Fruit fly (Drosophila melanogaster) whole organism, pupa: ENCODE data around the gene drl.

ENCODE experiments used
- CG10348 ChIP-seq: fragments of 200-800 bp; sonication (Bioruptor generic); IDR thresholded peaks from 2 replicates; pipeline ENCODE4 v1.3.6; 2022; ENCODE audit warnings: missing biosample characterization, missing genetic modification characterization
- CG12605 ChIP-seq: fragments of 200-800 bp; sonication (Bioruptor generic); IDR thresholded peaks from 2 replicates; pipeline ENCODE4 v1.3.6; 2022; ENCODE audit warnings: missing biosample characterization, missing genetic modification characterization
- CG13204 ChIP-seq: fragments of 200-800 bp; sonication (Bioruptor generic); optimal IDR thresholded peaks from 2 replicates; lab custom pipeline; 2018; ENCODE audit warnings: missing biosample characterization, mild to moderate bottlenecking, missing genetic modification characterization, moderate library complexity
- CG14655 ChIP-seq: fragments of 200-800 bp; sonication (Bioruptor generic); optimal IDR thresholded peaks from 3 replicates; lab custom pipeline; 2017; ENCODE audit warnings: mild to moderate bottlenecking, missing biosample characterization, missing genetic modification reagents, missing genetic modification characterization
- CG15710 ChIP-seq: fragments of 200-800 bp; sonication (Bioruptor generic); optimal IDR thresholded peaks from 2 replicates; lab custom pipeline; 2018; ENCODE audit warnings: missing biosample characterization, mild to moderate bottlenecking, missing genetic modification characterization, moderate library complexity
- CG17806 ChIP-seq: fragments of 200-800 bp; sonication (Bioruptor generic); optimal IDR thresholded peaks from 2 replicates; lab custom pipeline; 2018; ENCODE audit warnings: missing biosample characterization, mild to moderate bottlenecking, missing genetic modification characterization, moderate library complexity
- CG32121 ChIP-seq: fragments of 200-800 bp; sonication (Bioruptor generic); IDR thresholded peaks from 2 replicates; pipeline ENCODE4 v1.3.6; 2022; ENCODE audit warnings: missing biosample characterization, missing genetic modification characterization
- CG34367 ChIP-seq: fragments of 200-800 bp; sonication (Bioruptor generic); optimal IDR thresholded peaks from 2 replicates; lab custom pipeline; 2018; ENCODE audit warnings: missing biosample characterization, mild to moderate bottlenecking, missing genetic modification characterization
- CG4496 ChIP-seq: fragments of 200-800 bp; sonication (Bioruptor generic); IDR thresholded peaks from 3 replicates; pipeline ENCODE4 v1.3.6; 2022; ENCODE audit warnings: missing biosample characterization, missing genetic modification characterization
- CG8159 ChIP-seq: fragments of 200-800 bp; sonication (Bioruptor generic); optimal IDR thresholded peaks from 3 replicates; lab custom pipeline; 2018; ENCODE audit warnings: missing biosample characterization, mild to moderate bottlenecking, missing genetic modification characterization, moderate library complexity
- CG8301 ChIP-seq: fragments of 200-800 bp; sonication (Bioruptor generic); optimal IDR thresholded peaks from 2 replicates; lab custom pipeline; 2018; ENCODE audit warnings: missing biosample characterization, mild to moderate bottlenecking, missing genetic modification characterization
- CG9948 ChIP-seq: fragments of 200-800 bp; sonication (Bioruptor generic); optimal IDR thresholded peaks from 2 replicates; lab custom pipeline; 2018; ENCODE audit warnings: missing biosample characterization, mild to moderate bottlenecking, missing genetic modification characterization, moderate library complexity
- D1 ChIP-seq: fragments of 200-800 bp; sonication (Bioruptor generic); optimal IDR thresholded peaks from 2 replicates; lab custom pipeline; 2018; ENCODE audit warnings: missing biosample characterization, mild to moderate bottlenecking, missing genetic modification characterization, moderate library complexity
- EcR ChIP-seq: fragments of 200-800 bp; sonication (Bioruptor generic); optimal IDR thresholded peaks from 3 replicates; lab custom pipeline; 2019; ENCODE audit warnings: missing biosample characterization, missing genetic modification characterization, mild to moderate bottlenecking, moderate library complexity, missing genetic modification reagents
- Ets98B ChIP-seq: fragments of 200-800 bp; sonication (Bioruptor generic); IDR thresholded peaks from 2 replicates; pipeline ENCODE4 v1.3.6; 2022; ENCODE audit warnings: missing biosample characterization, missing genetic modification characterization
- Pif1A ChIP-seq: fragments of 200-800 bp; sonication (Bioruptor generic); optimal IDR thresholded peaks from 3 replicates; lab custom pipeline; 2016; ENCODE audit warnings: missing biosample characterization, missing genetic modification characterization
- Pif1B ChIP-seq: fragments of 200-800 bp; sonication (Bioruptor generic); optimal IDR thresholded peaks from 3 replicates; lab custom pipeline; 2016; ENCODE audit warnings: missing biosample characterization, missing genetic modification characterization
- Snoo ChIP-seq: fragments of 200-800 bp; sonication (Bioruptor generic); optimal IDR thresholded peaks from 3 replicates; lab custom pipeline; 2017; ENCODE audit warnings: missing biosample characterization, mild to moderate bottlenecking, missing genetic modification characterization, inconsistent platforms
- fd96Ca ChIP-seq: fragments of 200-800 bp; sonication (Bioruptor generic); IDR thresholded peaks from 3 replicates; pipeline ENCODE4 v1.3.6; 2022; ENCODE audit warnings: missing biosample characterization, missing genetic modification characterization
- gl ChIP-seq: fragments of 200-800 bp; sonication (Bioruptor generic); optimal IDR thresholded peaks from 2 replicates; lab custom pipeline; 2018; ENCODE audit warnings: missing biosample characterization, mild to moderate bottlenecking, missing genetic modification characterization
- rn ChIP-seq: fragments of 200-800 bp; sonication (Bioruptor generic); IDR thresholded peaks from 2 replicates; pipeline ENCODE4 v1.3.6; 2022; ENCODE audit warnings: missing biosample characterization, missing genetic modification characterization

drl gene

dm6 chr2L:19156737-19157287, 33.3 kb upstream of the drl start:
- TF ChIP-seq CG15710 (tag; lab: Kevin White, UChicago) (no peak), Pif1B (no peak), CG12605 (no peak), CG8301 (tag; lab: Kevin White, UChicago) (no peak), Ets98B (GFP tag; lab: Robert Waterston, UW) (no peak), CG13204 (GFP tag; lab: Kevin White, UChicago) (no peak), EcR (GFP tag; lab: Kevin White, UChicago) (peak; percentile 94), CG4496 (peak; percentile 28; the same call in 1 of the 3 replicates), CG9948 (no peak), CG10348 (GFP tag; lab: Robert Waterston, UW) (no peak), Pif1A (GFP tag; lab: Kevin White, UChicago) (no peak), CG32121 (no peak), CG8159 (tag; lab: Kevin White, UChicago) (no peak)
- TF ChIP-seq, all 21 proteins: peak for 2

dm6 chr2L:19158005-19158666, 32.0 kb upstream of the drl start:
- TF ChIP-seq CG4496 (peak; percentile 7; the same call in 1 of the 3 replicates), CG32121 (no peak; the same call in 1 of the 2 replicates), Snoo (tag; lab: Kevin White, UChicago) (peak; percentile 41), CG12605 (peak; percentile 47; the same call in 1 of the 2 replicates), CG14655 (no peak), EcR (GFP tag; lab: Kevin White, UChicago) (peak; percentile 99), CG13204 (GFP tag; lab: Kevin White, UChicago) (peak; percentile 43), CG15710 (tag; lab: Kevin White, UChicago) (no peak), Pif1A (GFP tag; lab: Kevin White, UChicago) (peak; percentile 52), rn (GFP tag; lab: Robert Waterston, UW) (no peak), gl (tag; lab: Kevin White, UChicago) (no peak), CG9948 (no peak), fd96Ca (GFP tag; lab: Robert Waterston, UW) (no peak), CG8301 (tag; lab: Kevin White, UChicago) (no peak), CG34367 (peak; percentile 6), D1 (no peak), Ets98B (GFP tag; lab: Robert Waterston, UW) (peak; percentile 61; the same call in 1 of the 2 replicates), Pif1B (peak; percentile 24), CG10348 (GFP tag; lab: Robert Waterston, UW) (no peak), CG17806 (tag; lab: Kevin White, UChicago) (peak; percentile 3), CG8159 (tag; lab: Kevin White, UChicago) (peak; percentile 45)

- TF ChIP-seq CG13204 (GFP tag; lab: Kevin White, UChicago): no peak
- TF ChIP-seq Ets98B (GFP tag; lab: Robert Waterston, UW): peak; percentile 43; the same call in 1 of the 2 replicates
- TF ChIP-seq CG34367: no peak
- peak; percentile 67; the same call in 2 of the 3 replicates for TF ChIP-seq fd96Ca (GFP tag; lab: Robert Waterston, UW)
- peak; percentile 33 for TF ChIP-seq CG17806 (tag; lab: Kevin White, UChicago)
- peak; percentile 27 for TF ChIP-seq Snoo (tag; lab: Kevin White, UChicago)
- TF ChIP-seq CG15710 (tag; lab: Kevin White, UChicago): peak; percentile 29
- TF ChIP-seq CG8159 (tag; lab: Kevin White, UChicago): peak; percentile 53
- no peak for TF ChIP-seq CG12605
- TF ChIP-seq CG10348 (GFP tag; lab: Robert Waterston, UW): no peak
- TF ChIP-seq rn (GFP tag; lab: Robert Waterston, UW): 0 out of 2 replicates have a peak, but pooled peaks have one; percentile 21
- TF ChIP-seq CG8301 (tag; lab: Kevin White, UChicago): peak; percentile 61
- peak; percentile 51 for TF ChIP-seq Pif1A (GFP tag; lab: Kevin White, UChicago)
- peak; percentile 10 for TF ChIP-seq Pif1B
- TF ChIP-seq CG14655: peak; percentile 70
- TF ChIP-seq CG4496: peak; percentile 61
- no peak for TF ChIP-seq gl (tag; lab: Kevin White, UChicago)
- TF ChIP-seq CG32121: peak; percentile 55
- peak; percentile 26 for TF ChIP-seq CG9948
- TF ChIP-seq D1: no peak
- TF ChIP-seq EcR (GFP tag; lab: Kevin White, UChicago): peak; percentile 43
Measured at dm6 chr2L:19158679-19159551, 31.2 kb upstream of the drl start.

- peak; percentile 2; the same call in 1 of the 3 replicates for TF ChIP-seq CG4496
- no peak for TF ChIP-seq CG17806 (tag; lab: Kevin White, UChicago)
- TF ChIP-seq Pif1B: no peak
- no peak for TF ChIP-seq CG12605
- no peak for TF ChIP-seq Ets98B (GFP tag; lab: Robert Waterston, UW)
- TF ChIP-seq gl (tag; lab: Kevin White, UChicago): no peak
- no peak for TF ChIP-seq CG15710 (tag; lab: Kevin White, UChicago)
- TF ChIP-seq CG8301 (tag; lab: Kevin White, UChicago): no peak
- TF ChIP-seq CG9948: no peak
- no peak for TF ChIP-seq CG32121
- no peak for TF ChIP-seq Snoo (tag; lab: Kevin White, UChicago)
- TF ChIP-seq D1: no peak
- TF ChIP-seq CG13204 (GFP tag; lab: Kevin White, UChicago): no peak
- TF ChIP-seq rn (GFP tag; lab: Robert Waterston, UW): 0 out of 2 replicates have a peak, but pooled peaks have one; percentile 0
Measured at dm6 chr2L:19159552-19160406, 30.4 kb upstream of the drl start.
